Fruit fly (Drosophila melanogaster) whole organism, embryonic: ENCODE data around the gene bol.

Experiments
- Ada2b ChIP-seq: fragments of 200-800 bp; sonication (Bioruptor generic); IDR thresholded peaks from 2 replicates; pipeline ENCODE4 v1.3.6; 2022; ENCODE audit warnings: missing biosample characterization, missing genetic modification characterization
- C15 ChIP-seq: fragments of 200-800 bp; sonication (Bioruptor generic); IDR thresholded peaks from 3 replicates; pipeline ENCODE4 v1.3.6; 2022; ENCODE audit warnings: missing biosample characterization, missing genetic modification characterization
- CG10959 ChIP-seq: fragments of 200-800 bp; sonication (Bioruptor generic); IDR thresholded peaks from 2 replicates; pipeline ENCODE4 v1.3.6; 2022; ENCODE audit warnings: missing biosample characterization, missing genetic modification characterization
- CG12155 ChIP-seq: fragments of 200-800 bp; sonication (Bioruptor generic); optimal IDR thresholded peaks from 3 replicates; lab custom pipeline; 2016; ENCODE audit warnings: missing biosample characterization, missing genetic modification characterization
- CG12236 ChIP-seq: fragments of 200-800 bp; sonication (Bioruptor generic); optimal IDR thresholded peaks from 2 replicates; lab custom pipeline; 2016; ENCODE audit warnings: missing biosample characterization, missing genetic modification characterization
- CG12942 ChIP-seq: fragments of 200-800 bp; sonication (Bioruptor generic); optimal IDR thresholded peaks from 3 replicates; lab custom pipeline; 2016; ENCODE audit warnings: missing biosample characterization, missing genetic modification characterization
- CG15514 ChIP-seq: fragments of 200-800 bp; sonication (Bioruptor generic); optimal IDR thresholded peaks from 3 replicates; lab custom pipeline; 2017; ENCODE audit warnings: missing biosample characterization, missing genetic modification characterization, mild to moderate bottlenecking, moderate library complexity, missing genetic modification reagents
- CG15601 ChIP-seq: fragments of 200-800 bp; sonication (Bioruptor generic); optimal IDR thresholded peaks from 3 replicates; lab custom pipeline; 2019; ENCODE audit warnings: missing biosample characterization, mild to moderate bottlenecking, missing genetic modification characterization, moderate library complexity
- CG16779 ChIP-seq: fragments of 200-800 bp; sonication (Bioruptor generic); IDR thresholded peaks from 2 replicates; pipeline ENCODE4 v1.3.6; 2022; ENCODE audit warnings: missing biosample characterization, missing genetic modification characterization
- CG17361 ChIP-seq: fragments of 200-800 bp; sonication (Bioruptor generic); IDR thresholded peaks from 3 replicates; pipeline ENCODE4 v1.3.6; 2022; ENCODE audit warnings: missing biosample characterization, missing genetic modification characterization
- CG2129 ChIP-seq: fragments of 200-800 bp; sonication (Bioruptor generic); IDR thresholded peaks from 2 replicates; pipeline ENCODE4 v1.3.6; 2022; ENCODE audit warnings: missing biosample characterization, missing genetic modification characterization; ENCODE audit not compliant: partially characterized antibody
- CG2889 ChIP-seq: fragments of 200-800 bp; sonication (Bioruptor generic); IDR thresholded peaks from 3 replicates; pipeline ENCODE4 v1.3.6; 2022; ENCODE audit warnings: missing biosample characterization, missing genetic modification characterization
- CG31365 ChIP-seq: fragments of 200-800 bp; sonication (Bioruptor generic); optimal IDR thresholded peaks from 2 replicates; lab custom pipeline; 2018; ENCODE audit warnings: missing biosample characterization, mild to moderate bottlenecking, missing genetic modification characterization
- CG31388 ChIP-seq: fragments of 200-800 bp; sonication (Bioruptor generic); optimal IDR thresholded peaks from 2 replicates; lab custom pipeline; 2016; ENCODE audit warnings: missing biosample characterization, missing genetic modification characterization
- CG34376 ChIP-seq: fragments of 200-800 bp; sonication (Bioruptor generic); optimal IDR thresholded peaks from 2 replicates; lab custom pipeline; 2018; ENCODE audit warnings: missing biosample characterization, mild to moderate bottlenecking, missing genetic modification characterization
- CG3847 ChIP-seq: fragments of 200-800 bp; sonication (Bioruptor generic); IDR thresholded peaks from 2 replicates; pipeline ENCODE4 v1.3.6; 2022; ENCODE audit warnings: missing biosample characterization, missing genetic modification characterization
- CG4730 ChIP-seq: fragments of 200-800 bp; sonication (Bioruptor generic); IDR thresholded peaks from 2 replicates; pipeline ENCODE4 v1.3.6; 2022; ENCODE audit warnings: missing biosample characterization, missing genetic modification characterization
- CG6654 ChIP-seq: fragments of 200-800 bp; sonication (Bioruptor generic); optimal IDR thresholded peaks from 2 replicates; lab custom pipeline; 2017; ENCODE audit warnings: missing biosample characterization, mild to moderate bottlenecking, missing genetic modification characterization
- CG6683 ChIP-seq: fragments of 200-800 bp; sonication (Bioruptor generic); optimal IDR thresholded peaks from 2 replicates; lab custom pipeline; 2017; ENCODE audit warnings: missing biosample characterization, mild to moderate bottlenecking, missing genetic modification characterization, missing genetic modification reagents
- CG6765 ChIP-seq: fragments of 200-800 bp; sonication (Bioruptor generic); optimal IDR thresholded peaks from 3 replicates; lab custom pipeline; 2017; ENCODE audit warnings: missing biosample characterization, mild to moderate bottlenecking, missing genetic modification characterization
- CG8388 ChIP-seq: fragments of 200-800 bp; sonication (Bioruptor generic); optimal IDR thresholded peaks from 2 replicates; lab custom pipeline; 2019; ENCODE audit warnings: missing biosample characterization, mild to moderate bottlenecking, missing genetic modification characterization, moderate library complexity
- CTCF ChIP-seq: fragments of 200-800 bp; sonication (Bioruptor generic); optimal IDR thresholded peaks from 2 replicates; lab custom pipeline; 2017; ENCODE audit warnings: missing biosample characterization, mild to moderate bottlenecking, missing genetic modification characterization, moderate library complexity
- Dip2 ChIP-seq: fragments of 200-800 bp; sonication (Bioruptor generic); IDR thresholded peaks from 2 replicates; pipeline ENCODE4 v1.3.6; 2022; ENCODE audit warnings: missing biosample characterization, missing genetic modification characterization
- E2f2 ChIP-seq: fragments of 200-800 bp; sonication (Bioruptor generic); IDR thresholded peaks from 2 replicates; pipeline ENCODE4 v1.3.6; 2022; ENCODE audit warnings: missing biosample characterization, missing genetic modification characterization
- Elba2 ChIP-seq: fragments of 200-800 bp; sonication (Bioruptor generic); optimal IDR thresholded peaks from 3 replicates; lab custom pipeline; 2016; ENCODE audit warnings: missing biosample characterization, missing genetic modification characterization
- Fer2 ChIP-seq: fragments of 200-800 bp; sonication (Bioruptor generic); optimal IDR thresholded peaks from 2 replicates; lab custom pipeline; 2018; ENCODE audit warnings: missing biosample characterization, mild to moderate bottlenecking, missing genetic modification characterization, moderate library complexity
- Hey ChIP-seq: fragments of 200-800 bp; sonication (Bioruptor generic); optimal IDR thresholded peaks from 3 replicates; lab custom pipeline; 2018; ENCODE audit warnings: missing biosample characterization, mild to moderate bottlenecking, missing genetic modification characterization
- MTF-1 ChIP-seq: fragments of 200-800 bp; sonication (Bioruptor generic); optimal IDR thresholded peaks from 2 replicates; lab custom pipeline; 2018; ENCODE audit warnings: missing biosample characterization, mild to moderate bottlenecking, missing genetic modification characterization, borderline replicate concordance
- Opbp ChIP-seq: fragments of 200-800 bp; sonication (Bioruptor generic); IDR thresholded peaks from 3 replicates; pipeline ENCODE4 v1.3.6; 2022; ENCODE audit warnings: missing biosample characterization, missing genetic modification characterization; ENCODE audit not compliant: partially characterized antibody
- Pdp1 ChIP-seq, 2 experiments: fragments of 200-800 bp; sonication (Bioruptor generic); optimal IDR thresholded peaks; 3 replicates each; lab custom pipeline; 2016; ENCODE audit warnings: missing biosample characterization in 2 of 2, missing genetic modification characterization in 2 of 2, mild to moderate bottlenecking in 1 of 2, moderate library complexity in 1 of 2
- Sry-β ChIP-seq: fragments of 200-800 bp; sonication (Bioruptor generic); optimal IDR thresholded peaks from 2 replicates; lab custom pipeline; 2018; ENCODE audit warnings: missing biosample characterization, mild to moderate bottlenecking, missing genetic modification characterization, moderate library complexity
- YL-1 ChIP-seq: fragments of 200-800 bp; sonication (Bioruptor generic); optimal IDR thresholded peaks from 3 replicates; lab custom pipeline; 2017; ENCODE audit warnings: missing biosample characterization, mild to moderate bottlenecking, missing genetic modification characterization
- abd-A ChIP-seq: fragments of 200-800 bp; sonication (Bioruptor generic); optimal IDR thresholded peaks from 3 replicates; lab custom pipeline; 2019; ENCODE audit warnings: missing biosample characterization, mild to moderate bottlenecking, missing genetic modification characterization, moderate library complexity
- ac ChIP-seq: fragments of 200-800 bp; sonication (Bioruptor generic); optimal IDR thresholded peaks from 3 replicates; lab custom pipeline; 2017; ENCODE audit warnings: missing biosample characterization, mild to moderate bottlenecking, missing genetic modification characterization
- bab2 ChIP-seq: fragments of 200-800 bp; sonication (Bioruptor generic); optimal IDR thresholded peaks from 2 replicates; lab custom pipeline; 2016; ENCODE audit warnings: missing biosample characterization, missing genetic modification characterization
- grau ChIP-seq: fragments of 200-800 bp; optimal IDR thresholded peaks from 3 replicates; lab custom pipeline; 2019; ENCODE audit warnings: missing biosample characterization, mild to moderate bottlenecking, missing genetic modification characterization, moderate library complexity
- jumu ChIP-seq: fragments of 200-800 bp; sonication (Bioruptor generic); optimal IDR thresholded peaks from 3 replicates; lab custom pipeline; 2016; ENCODE audit warnings: missing biosample characterization, missing genetic modification characterization
- klu ChIP-seq: fragments of 200-800 bp; sonication (Bioruptor generic); IDR thresholded peaks from 2 replicates; pipeline ENCODE4 v1.3.6; 2022; ENCODE audit warnings: missing biosample characterization, missing genetic modification characterization
- mam ChIP-seq: fragments of 200-800 bp; sonication (Bioruptor generic); optimal IDR thresholded peaks from 3 replicates; lab custom pipeline; 2016; ENCODE audit warnings: missing biosample characterization, missing genetic modification characterization
- nerfin-1 ChIP-seq: fragments of 200-800 bp; sonication (Bioruptor generic); optimal IDR thresholded peaks from 3 replicates; lab custom pipeline; 2019; ENCODE audit warnings: missing biosample characterization, mild to moderate bottlenecking, missing genetic modification characterization, moderate library complexity
- pros ChIP-seq: fragments of 200-800 bp; sonication (Bioruptor generic); optimal IDR thresholded peaks from 3 replicates; lab custom pipeline; 2019; ENCODE audit warnings: missing biosample characterization, mild to moderate bottlenecking, missing genetic modification characterization, moderate library complexity
- ro ChIP-seq: fragments of 200-800 bp; sonication (Bioruptor generic); IDR thresholded peaks from 2 replicates; pipeline ENCODE4 v1.3.6; 2022; ENCODE audit warnings: missing biosample characterization, missing genetic modification characterization
- slou ChIP-seq: fragments of 200-800 bp; sonication (Bioruptor generic); optimal IDR thresholded peaks from 3 replicates; lab custom pipeline; 2016; ENCODE audit warnings: missing biosample characterization, missing genetic modification characterization
- sug ChIP-seq: fragments of 200-800 bp; optimal IDR thresholded peaks from 2 replicates; lab custom pipeline; 2019; ENCODE audit warnings: missing biosample characterization, mild to moderate bottlenecking, missing genetic modification characterization, moderate library complexity
- yki ChIP-seq: fragments of >200 bp; optimal IDR thresholded peaks from 3 replicates; lab custom pipeline; 2018
- z ChIP-seq: fragments of 200-800 bp; sonication (Bioruptor generic); IDR thresholded peaks from 3 replicates; pipeline ENCODE4 v1.3.6; 2022; ENCODE audit warnings: missing biosample characterization, missing genetic modification characterization
- zf30C ChIP-seq: fragments of 200-800 bp; sonication (Bioruptor generic); optimal IDR thresholded peaks from 3 replicates; lab custom pipeline; 2018; ENCODE audit warnings: missing biosample characterization, mild to moderate bottlenecking, missing genetic modification characterization
- zfh2 ChIP-seq: fragments of 200-800 bp; sonication (Bioruptor generic); optimal IDR thresholded peaks from 2 replicates; lab custom pipeline; 2016; ENCODE audit warnings: missing biosample characterization, missing genetic modification characterization

bol gene

DNA sequence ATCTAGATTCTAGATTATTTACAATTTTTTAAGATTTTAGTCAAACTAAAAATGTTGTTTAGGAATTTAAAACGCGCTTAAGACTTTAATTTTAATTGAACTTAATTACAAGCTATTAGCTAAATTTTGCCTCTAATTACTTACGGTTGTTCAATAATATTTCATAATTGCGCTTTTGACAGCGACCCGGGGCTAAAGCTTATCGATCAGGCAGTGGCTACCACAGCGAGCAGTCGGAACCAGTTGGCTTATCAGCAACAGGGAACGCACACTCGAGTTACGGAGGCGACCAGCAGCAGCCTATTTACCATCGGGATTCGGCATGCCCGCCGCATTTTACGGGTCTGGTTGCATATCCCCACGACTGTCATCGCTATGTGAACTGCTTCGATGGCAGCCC is 59.3 kb downstream of the bol start:
- TF ChIP-seq MTF-1 = no peak
- TF ChIP-seq bab2 (GFP tag; lab: Kevin White, UChicago) = no peak
- TF ChIP-seq Opbp = no peak
- no peak for TF ChIP-seq YL-1 (GFP tag; lab: Kevin White, UChicago)
- TF ChIP-seq Pdp1 (GFP tag; optimal IDR thresholded peaks at IDR 0.05; lab: Kevin White, UChicago) = peak in 1 of 2 experiments; percentile 72
- TF ChIP-seq CG12236 (GFP tag; lab: Kevin White, UChicago) = no peak
- no peak for TF ChIP-seq klu
- TF ChIP-seq nerfin-1 (tag; lab: Kevin White, UChicago) = no peak
- no peak for TF ChIP-seq abd-A (tag; lab: Kevin White, UChicago)
- no peak for TF ChIP-seq zfh2 (GFP tag; lab: Kevin White, UChicago)
- TF ChIP-seq Dip2 (GFP tag; lab: Robert Waterston, UW) = no peak
- no peak for TF ChIP-seq Fer2 (tag; lab: Kevin White, UChicago)
- peak; percentile 78 for TF ChIP-seq CG15514 (GFP tag; lab: Kevin White, UChicago)
- no peak for TF ChIP-seq jumu (GFP tag; lab: Kevin White, UChicago)

DNA sequence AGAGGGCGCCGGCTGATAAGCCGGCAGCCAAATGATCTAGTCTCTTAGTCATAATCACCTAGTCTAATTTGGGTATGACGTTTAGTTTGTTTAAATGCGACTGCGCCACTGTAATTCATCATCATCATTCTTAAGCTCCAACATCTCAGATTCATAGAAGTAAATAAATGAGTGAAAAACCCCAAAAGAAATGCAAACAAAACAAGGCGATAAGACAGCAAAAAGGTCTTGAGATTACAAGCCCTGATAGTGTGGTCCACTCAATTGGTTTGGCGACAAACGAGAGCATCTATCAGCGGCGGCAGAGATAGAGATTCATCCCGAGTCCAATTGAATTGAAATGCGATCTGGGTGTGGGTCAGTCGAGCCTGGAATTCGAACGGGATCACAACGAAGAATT is 59.9 kb downstream of the bol start, which contains the start of gene teq:
Gene teq, plus strand, starts transcription at position 359 of the 400 bp plus-strand sequence.
- TF ChIP-seq mam (GFP tag; lab: Kevin White, UChicago) (no peak), yki (no peak), sug (tag; lab: Kevin White, UChicago) (peak; percentile 28), CG12155 (no peak), pros (GFP tag; lab: Kevin White, UChicago) (peak; percentile 62), CG34376 (GFP tag; lab: Kevin White, UChicago) (peak; percentile 81), z (GFP tag; lab: Robert Waterston, UW) (peak; percentile 77; the same call in 2 of the 3 replicates)

DNA sequence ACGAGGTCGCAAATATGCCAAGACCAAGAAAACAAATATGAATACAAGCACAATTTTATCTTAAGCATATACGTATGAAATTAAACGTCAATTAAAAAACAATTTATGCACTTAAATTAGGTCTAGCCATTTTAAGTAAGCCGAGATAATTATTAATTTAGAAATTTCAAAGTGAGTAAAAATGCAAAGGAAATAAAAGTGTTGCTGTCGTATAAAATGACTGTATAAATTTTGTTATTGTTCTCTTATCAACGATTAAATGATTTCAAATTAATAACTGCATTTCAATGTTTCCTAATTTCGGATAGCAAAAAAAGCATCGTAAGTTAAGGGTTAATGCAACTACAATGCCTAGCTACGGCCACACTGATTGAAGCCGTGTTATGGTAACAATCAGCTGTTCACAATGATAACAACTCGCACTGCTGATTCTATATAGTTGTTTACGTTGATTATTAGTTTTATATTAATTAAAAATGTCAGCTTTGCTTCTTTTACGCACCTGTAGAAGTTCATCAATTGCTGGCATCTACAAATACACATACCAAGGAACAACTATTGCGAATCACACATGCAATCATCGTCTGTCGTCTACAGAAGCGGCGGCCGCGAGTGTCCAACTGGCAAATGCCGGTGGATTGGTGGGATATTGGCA is 61.3 kb downstream of the bol start, which contains the start of the genes CG4911 and CG4942:
Gene CG4911, minus strand, starts transcription at position 1 of the 655 bp plus-strand sequence.
Gene CG4942, plus strand, starts transcription at position 375 of the 655 bp plus-strand sequence.
- TF ChIP-seq Ada2b (peak; percentile 64), Hey (tag; lab: Kevin White, UChicago) (no peak), CG4730 (GFP tag; lab: Robert Waterston, UW) (peak; percentile 18; the same call in 1 of the 2 replicates), CG16779 (GFP tag; lab: Robert Waterston, UW) (no peak), CG31388 (GFP tag; lab: Kevin White, UChicago) (no peak), CG2889 (0 out of 3 replicates have a peak, but pooled peaks have one; percentile 6), CTCF (GFP tag; lab: Kevin White, UChicago) (no peak), C15 (no peak), ro (GFP tag; lab: Robert Waterston, UW) (peak; percentile 44; the same call in 1 of the 2 replicates), CG6683 (GFP tag; lab: Kevin White, UChicago) (no peak), CG15601 (peak; percentile 75), E2f2 (GFP tag; lab: Robert Waterston, UW) (peak; percentile 28; the same call in 1 of the 2 replicates), Sry-β (GFP tag; lab: Kevin White, UChicago) (peak; percentile 37), slou (GFP tag; lab: Kevin White, UChicago) (no peak), CG12155 (peak; percentile 71), ac (no peak), CG8388 (GFP tag; lab: Kevin White, UChicago) (peak; percentile 8), CG31365 (no peak), CG2129 (GFP tag; lab: Robert Waterston, UW) (no peak), CG10959 (GFP tag; lab: Robert Waterston, UW) (peak; percentile 96), CG17361 (GFP tag; lab: Robert Waterston, UW) (peak; percentile 88), grau (tag; lab: Kevin White, UChicago) (peak; percentile 82), CG6654 (peak; percentile 9), CG6765 (GFP tag; lab: Kevin White, UChicago) (no peak), CG3847 (GFP tag; lab: Robert Waterston, UW) (peak; percentile 84), Elba2 (GFP tag; lab: Kevin White, UChicago) (no peak), zf30C (no peak), CG12942 (peak; percentile 39), Dip2 (GFP tag; lab: Robert Waterston, UW) (no peak)
